Worm (Caenorhabditis elegans): ENCODE data around the gene fbxa-108.

- TF ChIP-seq W03F9.2 (tag; optimal IDR thresholded peaks at IDR 0.05) (no peak), him-1 (tag; optimal IDR thresholded peaks at IDR 0.05) (no peak)
Measured at ce11 chrV:17623230-17623629, 36.0 kb downstream of the fbxa-108 start, which contains the start of gene F57G4.1.

All from whole organism, L4/young adult.